Fruit fly (Drosophila melanogaster) whole organism, embryonic: ENCODE measurements around the gene Csas.
A peak's percentile ranks its signal among the peaks of the same experiment; 100 is the strongest.

Experiments used
- Asciz ChIP-seq: fragments of 200-800 bp; sonication (Bioruptor generic); optimal IDR thresholded peaks from 2 replicates; lab custom pipeline; 2017; ENCODE audit warnings: missing biosample characterization, mild to moderate bottlenecking, missing genetic modification characterization, missing genetic modification reagents
- Bteb2 ChIP-seq: fragments of 200-800 bp; sonication (Bioruptor generic); optimal IDR thresholded peaks from 2 replicates; lab custom pipeline; 2016; ENCODE audit warnings: missing biosample characterization, missing genetic modification characterization
- CG11398 ChIP-seq: fragments of 200-800 bp; sonication (Bioruptor generic); optimal IDR thresholded peaks from 2 replicates; lab custom pipeline; 2016; ENCODE audit warnings: missing biosample characterization, missing genetic modification characterization
- CG12659 ChIP-seq: fragments of 200-800 bp; sonication (Bioruptor generic); optimal IDR thresholded peaks from 3 replicates; lab custom pipeline; 2017; ENCODE audit warnings: mild to moderate bottlenecking, missing biosample characterization, missing genetic modification reagents, missing genetic modification characterization
- CG12744 ChIP-seq: fragments of 200-800 bp; sonication (Bioruptor generic); optimal IDR thresholded peaks from 2 replicates; lab custom pipeline; 2016; ENCODE audit warnings: missing biosample characterization, missing genetic modification characterization
- CG15479 ChIP-seq: fragments of 200-800 bp; sonication (Bioruptor generic); optimal IDR thresholded peaks from 3 replicates; lab custom pipeline; 2019; ENCODE audit warnings: missing biosample characterization, mild to moderate bottlenecking, missing genetic modification characterization, moderate library complexity
- CG15601 ChIP-seq: fragments of 200-800 bp; sonication (Bioruptor generic); optimal IDR thresholded peaks from 3 replicates; lab custom pipeline; 2019; ENCODE audit warnings: missing biosample characterization, mild to moderate bottlenecking, missing genetic modification characterization, moderate library complexity
- CG1602 ChIP-seq: fragments of 200-800 bp; sonication (Bioruptor generic); optimal IDR thresholded peaks from 3 replicates; lab custom pipeline; 2016; ENCODE audit warnings: missing biosample characterization, missing genetic modification characterization
- CG2202 ChIP-seq: fragments of 200-800 bp; sonication (Bioruptor generic); optimal IDR thresholded peaks from 2 replicates; lab custom pipeline; 2018; ENCODE audit warnings: missing biosample characterization, mild to moderate bottlenecking, missing genetic modification characterization
- CG31365 ChIP-seq: fragments of 200-800 bp; sonication (Bioruptor generic); optimal IDR thresholded peaks from 2 replicates; lab custom pipeline; 2018; ENCODE audit warnings: missing biosample characterization, mild to moderate bottlenecking, missing genetic modification characterization
- CG5180 ChIP-seq: fragments of 200-800 bp; sonication (Bioruptor generic); optimal IDR thresholded peaks from 3 replicates; lab custom pipeline; 2017; ENCODE audit warnings: missing biosample characterization, missing genetic modification characterization, mild to moderate bottlenecking, moderate library complexity, missing genetic modification reagents
- CG6254 ChIP-seq: fragments of 200-800 bp; sonication (Bioruptor generic); optimal IDR thresholded peaks from 3 replicates; lab custom pipeline; 2017; ENCODE audit warnings: mild to moderate bottlenecking, missing biosample characterization, missing genetic modification reagents, missing genetic modification characterization
- CG6791 ChIP-seq: fragments of 200-800 bp; sonication (Bioruptor generic); IDR thresholded peaks from 3 replicates; pipeline ENCODE4 v1.3.6; 2022; ENCODE audit warnings: missing biosample characterization, missing genetic modification characterization; ENCODE audit not compliant: partially characterized antibody
- CG6813 ChIP-seq: fragments of 200-800 bp; sonication (Bioruptor generic); optimal IDR thresholded peaks from 2 replicates; lab custom pipeline; 2017; ENCODE audit warnings: missing biosample characterization, missing genetic modification characterization, mild to moderate bottlenecking, moderate library complexity, missing genetic modification reagents
- D ChIP-seq, 2 experiments: fragments of 200-800 bp in 1 of 2; fragments of >200 bp in 1 of 2; sonication (Bioruptor generic) in 1 of 2; optimal IDR thresholded peaks; 2 replicates in 1 of 2; 3 replicates in 1 of 2; lab custom pipeline; 2017; ENCODE audit warnings: mild to moderate bottlenecking in 1 of 2, missing biosample characterization in 1 of 2, missing genetic modification characterization in 1 of 2, missing genetic modification reagents in 1 of 2
- Dfd ChIP-seq, 2 experiments: fragments of >200 bp; optimal IDR thresholded peaks; 2 replicates each; lab custom pipeline; 2017; ENCODE audit warnings: missing biosample characterization in 2 of 2, missing genetic modification characterization in 2 of 2
- Elba2 ChIP-seq: fragments of 200-800 bp; sonication (Bioruptor generic); optimal IDR thresholded peaks from 3 replicates; lab custom pipeline; 2016; ENCODE audit warnings: missing biosample characterization, missing genetic modification characterization
- Ets65A ChIP-seq: fragments of 200-800 bp; sonication (Bioruptor generic); peaks from one replicate; lab custom pipeline; 2016; ENCODE audit warnings: missing biosample characterization, missing genetic modification characterization
- Fer1 ChIP-seq: fragments of 200-800 bp; sonication (Bioruptor generic); optimal IDR thresholded peaks from 2 replicates; lab custom pipeline; 2017; ENCODE audit warnings: missing biosample characterization, mild to moderate bottlenecking, missing genetic modification characterization
- Hr3 ChIP-seq: fragments of 200-800 bp; sonication (Bioruptor generic); optimal IDR thresholded peaks from 3 replicates; lab custom pipeline; 2016; ENCODE audit warnings: missing biosample characterization, missing genetic modification characterization
- Med ChIP-seq: fragments of 200-800 bp; sonication (Bioruptor generic); peaks from one replicate; lab custom pipeline; 2016; ENCODE audit warnings: missing biosample characterization, missing genetic modification characterization, mild to moderate bottlenecking, inconsistent platforms, moderate library complexity
- Pdp1 ChIP-seq, 2 experiments: fragments of 200-800 bp; sonication (Bioruptor generic); optimal IDR thresholded peaks; 3 replicates each; lab custom pipeline; 2016; ENCODE audit warnings: missing biosample characterization in 2 of 2, missing genetic modification characterization in 2 of 2, mild to moderate bottlenecking in 1 of 2, moderate library complexity in 1 of 2
- Sox100B ChIP-seq: fragments of 200-800 bp; sonication (Bioruptor generic); optimal IDR thresholded peaks from 3 replicates; lab custom pipeline; 2018; ENCODE audit warnings: missing biosample characterization, mild to moderate bottlenecking, missing genetic modification characterization
- Sry-δ ChIP-seq: fragments of 200-800 bp; sonication (Bioruptor generic); optimal IDR thresholded peaks from 2 replicates; lab custom pipeline; 2016; ENCODE audit warnings: missing biosample characterization, missing genetic modification characterization
- ap ChIP-seq: fragments of 200-800 bp; sonication (Bioruptor generic); IDR thresholded peaks from 2 replicates; pipeline ENCODE4 v1.3.6; 2022; ENCODE audit warnings: missing biosample characterization, missing genetic modification characterization
- bbx ChIP-seq: fragments of 200-800 bp; sonication (Bioruptor generic); IDR thresholded peaks from 2 replicates; pipeline ENCODE4 v1.3.6; 2022; ENCODE audit warnings: missing biosample characterization, missing genetic modification characterization; ENCODE audit not compliant: partially characterized antibody
- bowl ChIP-seq: fragments of 200-800 bp; sonication (Bioruptor generic); IDR thresholded peaks from 2 replicates; pipeline ENCODE4 v1.3.6; 2022; ENCODE audit warnings: missing biosample characterization, missing genetic modification characterization
- ci ChIP-seq: fragments of 200-800 bp; sonication (Bioruptor generic); IDR thresholded peaks from 3 replicates; pipeline ENCODE4 v1.3.6; 2022; ENCODE audit warnings: missing biosample characterization, missing genetic modification characterization
- eve ChIP-seq, 2 experiments: fragments of >200 bp; optimal IDR thresholded peaks; 2 replicates each; lab custom pipeline; 2017; ENCODE audit warnings: missing biosample characterization in 2 of 2, missing genetic modification characterization in 2 of 2
- fd64A ChIP-seq: fragments of 200-800 bp; sonication (Bioruptor generic); optimal IDR thresholded peaks from 3 replicates; lab custom pipeline; 2018; ENCODE audit warnings: missing biosample characterization, mild to moderate bottlenecking, missing genetic modification characterization
- hkb ChIP-seq, 2 experiments: fragments of 200-800 bp in 1 of 2; fragments of >200 bp in 1 of 2; sonication (Bioruptor generic) in 1 of 2; IDR thresholded peaks in 1 of 2; optimal IDR thresholded peaks in 1 of 2; 2 replicates each; pipeline versions ENCODE4 v1.3.6 to Lab custom; 2017 to 2022; ENCODE audit warnings: missing biosample characterization in 1 of 2, missing genetic modification characterization in 1 of 2
- mirr ChIP-seq: fragments of 200-800 bp; sonication (Bioruptor generic); optimal IDR thresholded peaks from 3 replicates; lab custom pipeline; 2018; ENCODE audit warnings: missing biosample characterization, mild to moderate bottlenecking, missing genetic modification characterization
- mld ChIP-seq: fragments of 200-800 bp; sonication (Bioruptor generic); IDR thresholded peaks from 3 replicates; pipeline ENCODE4 v1.3.6; 2022; ENCODE audit warnings: missing biosample characterization, missing genetic modification characterization; ENCODE audit not compliant: partially characterized antibody
- nerfin-2 ChIP-seq: fragments of 200-800 bp; sonication (Bioruptor generic); IDR thresholded peaks from 2 replicates; pipeline ENCODE4 v1.3.6; 2022; ENCODE audit warnings: missing biosample characterization, missing genetic modification characterization; ENCODE audit not compliant: partially characterized antibody
- nom ChIP-seq: fragments of 200-800 bp; sonication (Bioruptor generic); optimal IDR thresholded peaks from 2 replicates; lab custom pipeline; 2017; ENCODE audit warnings: missing biosample characterization, missing genetic modification characterization, mild to moderate bottlenecking, moderate library complexity, missing genetic modification reagents
- odd ChIP-seq: fragments of 200-800 bp; sonication (Bioruptor generic); optimal IDR thresholded peaks from 2 replicates; lab custom pipeline; 2017; ENCODE audit warnings: missing biosample characterization, mild to moderate bottlenecking, missing genetic modification characterization
- pfk ChIP-seq: fragments of 200-800 bp; sonication (Bioruptor generic); optimal IDR thresholded peaks from 2 replicates; lab custom pipeline; 2018; ENCODE audit warnings: missing biosample characterization, mild to moderate bottlenecking, missing genetic modification characterization, moderate library complexity
- salm ChIP-seq: fragments of 200-800 bp; sonication (Bioruptor generic); optimal IDR thresholded peaks from 2 replicates; lab custom pipeline; 2018; ENCODE audit warnings: missing biosample characterization, mild to moderate bottlenecking, missing genetic modification characterization
- sd ChIP-seq: fragments of 200-800 bp; sonication (Bioruptor generic); optimal IDR thresholded peaks from 3 replicates; lab custom pipeline; 2018; ENCODE audit warnings: missing biosample characterization, mild to moderate bottlenecking, missing genetic modification characterization, moderate library complexity
- sens ChIP-seq: fragments of 200-800 bp; sonication (Bioruptor generic); peaks from one replicate; lab custom pipeline; 2016; ENCODE audit warnings: missing biosample characterization, missing genetic modification characterization
- ssp ChIP-seq: fragments of 200-800 bp; sonication (Bioruptor generic); IDR thresholded peaks from 2 replicates; pipeline ENCODE4 v1.3.6; 2022; ENCODE audit warnings: missing biosample characterization, missing genetic modification characterization
- trem ChIP-seq: fragments of 200-800 bp; optimal IDR thresholded peaks from 3 replicates; lab custom pipeline; 2019; ENCODE audit warnings: missing biosample characterization, mild to moderate bottlenecking, missing genetic modification characterization, moderate library complexity
- vnd ChIP-seq: fragments of 200-800 bp; sonication (Bioruptor generic); IDR thresholded peaks from 3 replicates; pipeline ENCODE4 v1.3.6; 2022; ENCODE audit warnings: missing biosample characterization, missing genetic modification characterization; ENCODE audit not compliant: partially characterized antibody
- z ChIP-seq: fragments of 200-800 bp; sonication (Bioruptor generic); IDR thresholded peaks from 3 replicates; pipeline ENCODE4 v1.3.6; 2022; ENCODE audit warnings: missing biosample characterization, missing genetic modification characterization

The Csas gene

DNA sequence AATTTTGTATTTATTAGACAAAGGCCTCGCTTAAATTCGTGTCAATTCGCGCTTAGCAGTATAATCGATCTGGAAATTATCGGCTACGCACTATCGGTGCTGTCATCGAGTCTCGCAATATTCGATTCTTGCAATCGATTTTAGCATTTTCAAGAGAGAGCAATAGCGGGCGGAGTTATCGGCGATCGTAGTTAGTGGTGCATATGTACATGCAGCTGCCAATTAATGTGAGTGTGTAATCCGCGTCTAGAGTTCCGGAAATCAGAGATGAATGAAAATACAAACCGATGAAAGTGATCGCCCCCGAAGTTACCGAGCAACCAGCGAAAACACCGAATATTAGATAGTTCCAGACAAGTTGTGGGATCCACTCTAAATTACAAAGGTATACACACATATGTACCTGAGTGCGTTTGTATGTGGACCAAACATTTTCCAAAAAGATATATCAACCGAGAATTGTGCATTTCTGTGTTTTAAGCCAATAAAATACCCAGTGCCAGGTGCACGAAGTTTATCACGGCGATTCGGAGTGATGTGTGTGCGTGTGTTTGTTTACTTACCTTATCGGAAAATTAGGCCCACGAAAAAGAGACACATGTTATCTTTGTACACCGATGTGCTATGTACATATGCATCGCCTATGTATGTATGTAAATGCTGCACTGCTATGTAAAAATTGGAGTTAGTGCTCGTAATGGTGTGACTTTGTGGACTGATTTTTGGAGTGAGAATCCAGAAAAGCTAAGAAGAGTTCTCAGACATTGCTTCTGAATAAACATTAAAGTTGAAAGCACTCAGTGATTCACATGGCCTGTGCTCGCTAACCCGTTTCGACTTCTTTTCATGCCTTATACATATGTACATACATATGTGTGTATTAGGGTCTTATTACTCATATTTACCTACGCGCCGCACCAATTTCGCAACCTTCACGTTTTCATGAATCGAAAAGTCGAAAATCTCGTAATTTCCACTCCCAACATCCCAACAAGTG lies 17.8 kb upstream of the Csas start (continued):
- TF ChIP-seq trem (peak; percentile 59), Asciz (GFP tag; lab: Kevin White, UChicago) (peak; percentile 36), sd (tag; lab: Kevin White, UChicago) (no peak), Hr3 (no peak), Sry-δ (GFP tag; lab: Kevin White, UChicago) (peak; percentile 75), Ets65A (GFP tag; lab: Kevin White, UChicago) (peak; percentile 30), sens (GFP tag; lab: Kevin White, UChicago) (peak; percentile 79), CG1602 (no peak), D (optimal IDR thresholded peaks at IDR 0.05; lab: Kevin White, UChicago) (peak; percentile 55), D (GFP tag; optimal IDR thresholded peaks at IDR 0.05; lab: Kevin White, UChicago) (no peak), CG11398 (no peak), pfk (GFP tag; lab: Kevin White, UChicago) (peak; percentile 2), Dfd (GFP tag; optimal IDR thresholded peaks at IDR 0.05; lab: Kevin White, UChicago) (no peak), CG12744 (GFP tag; lab: Kevin White, UChicago) (no peak), mirr (GFP tag; lab: Kevin White, UChicago) (peak; percentile 44), ci (GFP tag; lab: Robert Waterston, UW) (peak; percentile 51; the same call in 1 of the 3 replicates), CG2202 (tag; lab: Kevin White, UChicago) (no peak), Bteb2 (GFP tag; lab: Kevin White, UChicago) (no peak), mld (GFP tag; lab: Robert Waterston, UW) (peak; percentile 99), CG15479 (GFP tag; lab: Kevin White, UChicago) (peak; percentile 84), CG12659 (peak; percentile 41), CG6254 (GFP tag; lab: Kevin White, UChicago) (no peak), odd (peak; percentile 26), nom (GFP tag; lab: Kevin White, UChicago) (no peak), Sox100B (peak; percentile 52)

DNA sequence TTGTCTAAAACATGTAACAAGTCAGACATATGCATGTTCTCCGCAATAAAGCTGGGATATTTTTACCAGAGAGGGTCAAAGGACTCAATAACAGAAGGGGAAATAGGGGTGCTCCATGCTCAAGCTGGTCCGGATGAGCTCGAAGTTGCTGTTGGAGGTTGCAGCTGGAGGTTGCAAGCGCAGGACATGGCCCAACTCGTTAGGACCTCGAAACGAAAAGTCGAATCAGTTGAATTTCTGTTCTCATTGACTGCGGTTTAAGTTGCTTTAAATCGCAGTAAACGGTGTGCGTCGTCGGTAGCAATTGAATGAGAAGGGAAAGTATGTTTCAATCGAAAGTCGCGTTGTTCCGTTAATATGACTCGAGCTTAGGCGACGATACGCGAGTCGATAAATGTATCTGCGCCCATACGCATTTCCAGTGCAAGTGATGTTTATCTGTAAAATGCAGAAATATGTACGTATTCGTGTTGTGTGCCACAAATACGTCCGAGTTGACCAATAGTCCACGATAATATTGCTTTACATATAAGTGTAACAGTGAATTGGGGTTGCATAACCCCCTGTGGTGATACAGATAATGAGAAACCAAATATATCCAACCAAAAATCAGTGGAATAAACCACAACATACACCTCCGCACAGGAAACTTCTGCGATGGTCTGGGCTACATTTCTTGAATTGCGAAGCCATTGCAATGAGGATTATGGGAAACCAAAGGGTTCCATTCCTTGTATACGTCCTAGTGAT lies 16.4 kb upstream of the Csas start, which contains the start of gene kug:
kug (plus strand) TSS at position 269 of the 750 bp plus-strand sequence.
- TF ChIP-seq ap (GFP tag; lab: Robert Waterston, UW): no peak
- 0 out of 2 replicates have a peak, but pooled peaks have one; percentile 31 for TF ChIP-seq bbx (GFP tag; lab: Robert Waterston, UW)
- 0 out of 3 replicates have a peak, but pooled peaks have one; percentile 33 for TF ChIP-seq z
- TF ChIP-seq eve (GFP tag; optimal IDR thresholded peaks at IDR 0.05; lab: Kevin White, UChicago): peak in 1 of 2 experiments; percentile 69
- no peak for TF ChIP-seq bowl (GFP tag; lab: Robert Waterston, UW)
- peak; percentile 59 for TF ChIP-seq Med
- no peak for TF ChIP-seq salm (tag; lab: Kevin White, UChicago)
- TF ChIP-seq Pdp1 (GFP tag; optimal IDR thresholded peaks at IDR 0.05; lab: Kevin White, UChicago): peak in 1 of 2 experiments; percentile 46
- no peak for TF ChIP-seq hkb (optimal IDR thresholded peaks at IDR 0.05; lab: Kevin White, UChicago)
- 0 out of 2 replicates have a peak, but pooled peaks have one; percentile 5 for TF ChIP-seq hkb (GFP tag; IDR thresholded peaks at IDR 0.05; lab: Robert Waterston, UW)
- no peak for TF ChIP-seq Fer1
- no peak for TF ChIP-seq Elba2 (GFP tag; lab: Kevin White, UChicago)
- TF ChIP-seq nerfin-2 (GFP tag; lab: Robert Waterston, UW): 0 out of 2 replicates have a peak, but pooled peaks have one; percentile 39
- TF ChIP-seq CG5180 (GFP tag; lab: Kevin White, UChicago): peak; percentile 98
- no peak for TF ChIP-seq CG31365 (tag; lab: Kevin White, UChicago)
- 0 out of 3 replicates have a peak, but pooled peaks have one; percentile 27 for TF ChIP-seq CG6791 (GFP tag; lab: Robert Waterston, UW)
- TF ChIP-seq ssp: no peak
- TF ChIP-seq fd64A (GFP tag; lab: Kevin White, UChicago): no peak
- TF ChIP-seq CG15601 (tag; lab: Kevin White, UChicago): peak; percentile 96
- TF ChIP-seq CG6813 (GFP tag; lab: Kevin White, UChicago): peak; percentile 6
- 0 out of 3 replicates have a peak, but pooled peaks have one; percentile 18 for TF ChIP-seq vnd (GFP tag; lab: Robert Waterston, UW)
